Worm (Caenorhabditis elegans) whole organism, L4 larva: ENCODE results near the gene syg-1.

Source experiments
- Y105C5A.15 ChIP-seq: fragments of 200-800 bp; sonication (Bioruptor generic); IDR thresholded peaks from 2 replicates; pipeline ENCODE4 v1.3.6; 2022; ENCODE audit warnings: missing genetic modification characterization, missing compliant biosample characterization
- aha-1 ChIP-seq: fragments of 150-350 bp; peaks from one replicate; lab custom pipeline; 2014; ENCODE audit warnings: missing biosample characterization, missing genetic modification characterization
- aly-2 ChIP-seq: sonication (generic microtip); optimal IDR thresholded peaks from 2 replicates; lab custom pipeline; 2018; ENCODE audit warnings: missing biosample characterization, missing genetic modification characterization
- ama-1 ChIP-seq: fragments of 150-350 bp; optimal IDR thresholded peaks from 2 replicates; lab custom pipeline; 2014; ENCODE audit warnings: inconsistent platforms, mixed read lengths
- ceh-62 ChIP-seq: sonication (generic microtip); optimal IDR thresholded peaks from 2 replicates; lab custom pipeline; 2017; ENCODE audit warnings: missing biosample characterization, missing genetic modification characterization
- lin-13 ChIP-seq: fragments of 150-350 bp; optimal IDR thresholded peaks from 2 replicates; lab custom pipeline; 2014; ENCODE audit warnings: missing biosample characterization, missing genetic modification reagents, missing genetic modification characterization
- pha-4 ChIP-seq, 2 experiments: fragments of 150-350 bp in 1 of 2; fragments of 200-800 bp in 1 of 2; sonication (Bioruptor generic) in 1 of 2; IDR thresholded peaks in 1 of 2; optimal IDR thresholded peaks in 1 of 2; 2 replicates each; pipeline versions ENCODE4 v1.3.6 to Lab custom; 2014 to 2022; ENCODE audit warnings: missing genetic modification characterization in 2 of 2, missing genetic modification reagents in 2 of 2, missing biosample characterization in 1 of 2, missing compliant biosample characterization in 1 of 2
- unc-39 ChIP-seq: sonication (generic microtip); optimal IDR thresholded peaks from 2 replicates; lab custom pipeline; 2017; ENCODE audit warnings: missing biosample characterization, missing genetic modification characterization
- unc-62 ChIP-seq, 3 experiments: fragments of 150-350 bp in 1 of 3; sonication (generic microtip); optimal IDR thresholded peaks in 2 of 3; peaks in 1 of 3; 1 replicate in 1 of 3; 2 replicates in 2 of 3; lab custom pipeline; 2014 to 2017; ENCODE audit warnings: missing biosample characterization in 3 of 3, missing genetic modification characterization in 3 of 3, missing genetic modification reagents in 3 of 3, missing genotype in 1 of 3

ce11 chrX:2527194-2527593, 12.1 kb upstream of the syg-1 start:
- TF ChIP-seq aha-1 (tag; lab: Kevin White, UChicago), result no peak
- TF ChIP-seq pha-4 (GFP tag; IDR thresholded peaks at IDR 0.05; lab: Robert Waterston, UW), result no peak
- TF ChIP-seq pha-4 (tag; optimal IDR thresholded peaks at IDR 0.05; lab: Kevin White, UChicago), result no peak
- TF ChIP-seq lin-13 (GFP tag; lab: Kevin White, UChicago), result no peak
- no peak for TF ChIP-seq ama-1
- TF ChIP-seq aly-2 (tag; lab: Kevin White, UChicago), result no peak
- no peak for TF ChIP-seq Y105C5A.15
- TF ChIP-seq unc-62 (GFP tag; optimal IDR thresholded peaks at IDR 0.05 in 1 of 2; lab: Kevin White, UChicago), result no peak
- TF ChIP-seq unc-62 (tag; optimal IDR thresholded peaks at IDR 0.05; lab: Kevin White, UChicago), result no peak
- TF ChIP-seq unc-39 (tag; lab: Kevin White, UChicago), result no peak
- no peak for TF ChIP-seq ceh-62 (tag; lab: Kevin White, UChicago)
